Worm (Caenorhabditis elegans): ENCODE measurements around the gene B0250.5.

DNA sequence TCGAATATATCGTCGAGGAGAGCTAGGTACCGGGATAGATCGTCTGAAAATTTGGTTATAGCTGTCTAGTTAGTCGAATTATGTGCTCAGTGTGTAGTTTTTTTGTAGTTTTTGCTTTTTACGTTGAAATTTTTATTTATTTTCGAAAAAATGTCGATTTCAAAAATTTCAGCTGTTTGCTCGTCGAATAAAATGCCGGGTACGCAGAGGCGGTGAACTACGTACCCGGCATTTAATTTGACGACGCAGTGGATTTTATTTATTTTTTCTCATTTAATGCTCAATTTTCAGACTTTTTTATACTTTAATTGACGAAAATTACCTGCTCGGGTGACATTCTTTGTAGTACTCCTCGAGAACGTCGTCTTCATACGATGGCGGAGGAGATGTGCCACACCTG lies 16.7 kb upstream of the B0250.5 start:
- TF ChIP-seq ama-1 (optimal IDR thresholded peaks at IDR 0.05) (no peak), hmbx-1 (tag; optimal IDR thresholded peaks at IDR 0.05) (no peak), tbx-11 (GFP tag; IDR thresholded peaks at IDR 0.05) (no peak), ceh-36 (tag; optimal IDR thresholded peaks at IDR 0.05) (no peak), scrt-1 (GFP tag; IDR thresholded peaks at IDR 0.05) (no peak), aly-1 (tag; optimal IDR thresholded peaks at IDR 0.05) (no peak), tbx-37 (GFP tag; conservative IDR thresholded peaks at IDR 0.05) (no peak), sea-1 (GFP tag; conservative IDR thresholded peaks at IDR 0.05) (no peak), hnd-1 (tag; optimal IDR thresholded peaks at IDR 0.05) (no peak), B0310.2 (tag; optimal IDR thresholded peaks at IDR 0.05) (no peak), F13C5.2 (tag; optimal IDR thresholded peaks at IDR 0.05) (no peak), flt-1 (GFP tag; IDR thresholded peaks at IDR 0.05) (no peak), hmg-4 (GFP tag; optimal IDR thresholded peaks at IDR 0.05) (no peak)
